Fruit fly (Drosophila melanogaster) whole organism, embryonic: ENCODE data around the gene Npc2a.

ENCODE experiments used
- CG10979 ChIP-seq: fragments of 200-800 bp; sonication (Bioruptor generic); optimal IDR thresholded peaks from 2 replicates; lab custom pipeline; 2018; ENCODE audit warnings: missing biosample characterization, mild to moderate bottlenecking, missing genetic modification characterization, moderate library complexity
- CG11723 ChIP-seq: fragments of 200-800 bp; sonication (Bioruptor generic); optimal IDR thresholded peaks from 2 replicates; lab custom pipeline; 2017; ENCODE audit warnings: missing biosample characterization, mild to moderate bottlenecking, missing genetic modification characterization
- CG12219 ChIP-seq: fragments of 200-800 bp; sonication (Bioruptor generic); optimal IDR thresholded peaks from 3 replicates; lab custom pipeline; 2018; ENCODE audit warnings: missing biosample characterization, mild to moderate bottlenecking, missing genetic modification characterization
- CG12659 ChIP-seq: fragments of 200-800 bp; sonication (Bioruptor generic); optimal IDR thresholded peaks from 3 replicates; lab custom pipeline; 2017; ENCODE audit warnings: mild to moderate bottlenecking, missing biosample characterization, missing genetic modification reagents, missing genetic modification characterization
- CG1529 ChIP-seq: fragments of 200-800 bp; sonication (Bioruptor generic); optimal IDR thresholded peaks from 3 replicates; lab custom pipeline; 2018; ENCODE audit warnings: missing biosample characterization, missing genetic modification characterization
- CG15696 ChIP-seq: fragments of 200-800 bp; sonication (Bioruptor generic); optimal IDR thresholded peaks from 2 replicates; lab custom pipeline; 2019; ENCODE audit warnings: missing biosample characterization, mild to moderate bottlenecking, missing genetic modification characterization, moderate library complexity
- CG16815 ChIP-seq: fragments of 200-800 bp; sonication (Bioruptor generic); optimal IDR thresholded peaks from 3 replicates; lab custom pipeline; 2017; ENCODE audit warnings: missing biosample characterization, mild to moderate bottlenecking, missing genetic modification characterization
- CG30431 ChIP-seq: fragments of 200-800 bp; sonication (Bioruptor generic); optimal IDR thresholded peaks from 2 replicates; lab custom pipeline; 2017; ENCODE audit warnings: missing biosample characterization, missing genetic modification characterization
- CG6175 ChIP-seq: fragments of 200-800 bp; sonication (Bioruptor generic); IDR thresholded peaks from 3 replicates; pipeline ENCODE4 v1.3.6; 2022; ENCODE audit warnings: missing biosample characterization, missing genetic modification characterization
- CG6272 ChIP-seq: fragments of 200-800 bp; sonication (Bioruptor generic); IDR thresholded peaks from 2 replicates; pipeline ENCODE4 v1.3.6; 2022; ENCODE audit warnings: missing biosample characterization, missing genetic modification characterization
- CG6654 ChIP-seq: fragments of 200-800 bp; sonication (Bioruptor generic); optimal IDR thresholded peaks from 2 replicates; lab custom pipeline; 2017; ENCODE audit warnings: missing biosample characterization, mild to moderate bottlenecking, missing genetic modification characterization
- CG7786 ChIP-seq: fragments of 200-800 bp; sonication (Bioruptor generic); optimal IDR thresholded peaks from 2 replicates; lab custom pipeline; 2016; ENCODE audit warnings: missing biosample characterization, missing genetic modification characterization
- CkIIα-i1 ChIP-seq: fragments of 200-800 bp; sonication (Bioruptor generic); IDR thresholded peaks from 2 replicates; pipeline ENCODE4 v1.3.6; 2022; ENCODE audit warnings: missing biosample characterization, missing genetic modification characterization
- HHEX ChIP-seq: fragments of 200-800 bp; sonication (Bioruptor generic); optimal IDR thresholded peaks from 3 replicates; lab custom pipeline; 2017; ENCODE audit warnings: missing biosample characterization, mild to moderate bottlenecking, missing genetic modification characterization, missing genetic modification reagents
- HLH4C ChIP-seq: fragments of 200-800 bp; sonication (Bioruptor generic); IDR thresholded peaks from 3 replicates; pipeline ENCODE4 v1.3.6; 2022; ENCODE audit warnings: missing biosample characterization, missing genetic modification characterization; ENCODE audit not compliant: partially characterized antibody
- Hmx ChIP-seq: fragments of 200-800 bp; sonication (Bioruptor generic); optimal IDR thresholded peaks from 2 replicates; lab custom pipeline; 2016; ENCODE audit warnings: missing biosample characterization, missing genetic modification characterization
- Kr ChIP-seq: fragments of 200-800 bp; sonication (Bioruptor generic); optimal IDR thresholded peaks from 2 replicates; lab custom pipeline; 2017; ENCODE audit warnings: missing biosample characterization, mild to moderate bottlenecking, missing genetic modification characterization
- NK7.1 ChIP-seq: fragments of 200-800 bp; sonication (Bioruptor generic); optimal IDR thresholded peaks from 3 replicates; lab custom pipeline; 2016; ENCODE audit warnings: missing biosample characterization, missing genetic modification characterization
- Ssrp ChIP-seq: fragments of 200-800 bp; sonication (Bioruptor generic); optimal IDR thresholded peaks from 2 replicates; lab custom pipeline; 2018; ENCODE audit warnings: missing biosample characterization, mild to moderate bottlenecking, missing genetic modification characterization, moderate library complexity
- btn ChIP-seq: fragments of 200-800 bp; sonication (Bioruptor generic); optimal IDR thresholded peaks from 2 replicates; lab custom pipeline; 2016; ENCODE audit warnings: missing biosample characterization, missing genetic modification characterization
- cad ChIP-seq: fragments of >200 bp; optimal IDR thresholded peaks from 2 replicates; lab custom pipeline; 2017; ENCODE audit warnings: missing biosample characterization, missing genetic modification characterization
- dati ChIP-seq: fragments of 200-800 bp; sonication (Bioruptor generic); IDR thresholded peaks from 2 replicates; pipeline ENCODE4 v1.3.6; 2022; ENCODE audit warnings: missing biosample characterization, missing genetic modification characterization
- grau ChIP-seq: fragments of 200-800 bp; optimal IDR thresholded peaks from 3 replicates; lab custom pipeline; 2019; ENCODE audit warnings: missing biosample characterization, mild to moderate bottlenecking, missing genetic modification characterization, moderate library complexity
- gro ChIP-seq: fragments of 200-800 bp; sonication (Bioruptor generic); optimal IDR thresholded peaks from 2 replicates; lab custom pipeline; 2016; ENCODE audit warnings: missing biosample characterization, missing genetic modification characterization
- lilli ChIP-seq: fragments of 200-800 bp; sonication (Bioruptor generic); optimal IDR thresholded peaks from 3 replicates; lab custom pipeline; 2016; ENCODE audit warnings: missing biosample characterization, missing genetic modification characterization
- lov ChIP-seq, 2 experiments: fragments of 200-800 bp in 1 of 2; fragments of >200 bp in 1 of 2; sonication (Bioruptor generic) in 1 of 2; IDR thresholded peaks in 1 of 2; optimal IDR thresholded peaks in 1 of 2; 2 replicates in 1 of 2; 3 replicates in 1 of 2; pipeline versions ENCODE4 v1.3.6 to Lab custom; 2017 to 2022; ENCODE audit warnings: missing biosample characterization in 1 of 2, missing genetic modification characterization in 1 of 2
- pita ChIP-seq: fragments of 200-800 bp; sonication (Bioruptor generic); optimal IDR thresholded peaks from 2 replicates; lab custom pipeline; 2017; ENCODE audit warnings: missing biosample characterization, mild to moderate bottlenecking, missing genetic modification characterization
- ro ChIP-seq: fragments of 200-800 bp; sonication (Bioruptor generic); IDR thresholded peaks from 2 replicates; pipeline ENCODE4 v1.3.6; 2022; ENCODE audit warnings: missing biosample characterization, missing genetic modification characterization
- salm ChIP-seq: fragments of 200-800 bp; sonication (Bioruptor generic); optimal IDR thresholded peaks from 2 replicates; lab custom pipeline; 2018; ENCODE audit warnings: missing biosample characterization, mild to moderate bottlenecking, missing genetic modification characterization
- slp2 ChIP-seq: fragments of 200-800 bp; sonication (Bioruptor generic); optimal IDR thresholded peaks from 2 replicates; lab custom pipeline; 2016; ENCODE audit warnings: missing biosample characterization, missing genetic modification characterization
- sob ChIP-seq: fragments of 200-800 bp; sonication (Bioruptor generic); IDR thresholded peaks from 2 replicates; pipeline ENCODE4 v1.3.6; 2022; ENCODE audit warnings: missing biosample characterization, missing genetic modification characterization
- tio ChIP-seq: fragments of 200-800 bp; sonication (Bioruptor generic); optimal IDR thresholded peaks from 2 replicates; lab custom pipeline; 2017; ENCODE audit warnings: missing biosample characterization, missing genetic modification characterization, inconsistent platforms
- z ChIP-seq: fragments of 200-800 bp; sonication (Bioruptor generic); IDR thresholded peaks from 3 replicates; pipeline ENCODE4 v1.3.6; 2022; ENCODE audit warnings: missing biosample characterization, missing genetic modification characterization
- zen2 ChIP-seq: fragments of 200-800 bp; sonication (Bioruptor generic); IDR thresholded peaks from 3 replicates; pipeline ENCODE4 v1.3.6; 2022; ENCODE audit warnings: missing biosample characterization, missing genetic modification characterization; ENCODE audit not compliant: partially characterized antibody
- zf30C ChIP-seq: fragments of 200-800 bp; sonication (Bioruptor generic); optimal IDR thresholded peaks from 3 replicates; lab custom pipeline; 2018; ENCODE audit warnings: missing biosample characterization, mild to moderate bottlenecking, missing genetic modification characterization

The Npc2a gene

DNA sequence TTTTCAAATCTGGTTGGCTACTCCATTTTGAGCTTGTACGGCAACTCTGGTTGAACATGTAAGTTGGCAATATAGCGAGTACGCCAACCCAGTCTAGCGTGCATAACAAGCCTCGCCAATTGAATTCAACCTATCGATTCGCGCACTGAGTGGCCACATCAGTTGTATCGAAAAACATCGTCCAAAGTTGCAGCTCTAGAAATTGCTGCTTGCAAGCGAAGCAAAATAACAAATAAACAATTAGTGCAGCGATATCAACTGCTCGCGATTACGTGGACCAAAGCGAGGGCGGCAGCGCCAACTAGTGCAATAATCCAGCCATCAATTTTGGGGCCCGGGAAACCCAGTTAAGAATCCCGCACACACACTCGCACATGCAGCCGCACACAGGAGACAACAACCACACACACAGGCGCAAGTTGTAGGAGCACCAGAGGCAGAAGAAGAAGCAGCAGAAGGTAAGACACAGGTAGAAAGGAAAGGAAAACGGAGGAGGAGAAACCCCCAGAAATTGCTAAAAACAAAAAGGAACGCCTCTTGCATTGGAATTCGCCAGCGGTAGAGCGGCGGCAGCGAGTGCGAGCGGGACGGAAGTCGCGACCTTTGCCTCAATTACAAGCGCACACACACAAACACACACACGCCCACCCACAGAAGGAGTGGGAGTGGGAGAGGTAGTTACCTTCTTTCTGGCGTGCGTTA is 49.6 kb downstream of the Npc2a start (continued):
- TF ChIP-seq CkIIα-i1 (GFP tag; lab: Robert Waterston, UW): no peak
- TF ChIP-seq grau (tag; lab: Kevin White, UChicago): peak; percentile 34
- no peak for TF ChIP-seq CG1529 (GFP tag; lab: Kevin White, UChicago)
- no peak for TF ChIP-seq CG16815 (GFP tag; lab: Kevin White, UChicago)
- TF ChIP-seq lov (optimal IDR thresholded peaks at IDR 0.05; lab: Kevin White, UChicago): no peak
- TF ChIP-seq lov (GFP tag; IDR thresholded peaks at IDR 0.05; lab: Robert Waterston, UW): no peak
- no peak for TF ChIP-seq btn (GFP tag; lab: Kevin White, UChicago)
- no peak for TF ChIP-seq CG12219
- TF ChIP-seq Hmx (GFP tag; lab: Kevin White, UChicago): no peak
- TF ChIP-seq zen2 (GFP tag; lab: Robert Waterston, UW): peak; percentile 85
- no peak for TF ChIP-seq CG15696 (tag; lab: Kevin White, UChicago)
- no peak for TF ChIP-seq CG10979
- no peak for TF ChIP-seq CG11723 (GFP tag; lab: Kevin White, UChicago)
- TF ChIP-seq z (GFP tag; lab: Robert Waterston, UW): no peak
- no peak for TF ChIP-seq slp2 (GFP tag; lab: Kevin White, UChicago)
- TF ChIP-seq HLH4C (GFP tag; lab: Robert Waterston, UW): peak; percentile 81
- 0 out of 2 replicates have a peak, but pooled peaks have one; percentile 27 for TF ChIP-seq sob (GFP tag; lab: Robert Waterston, UW)
- no peak for TF ChIP-seq CG6175 (GFP tag; lab: Robert Waterston, UW)
- no peak for TF ChIP-seq NK7.1
- no peak for TF ChIP-seq salm (tag; lab: Kevin White, UChicago)
- no peak for TF ChIP-seq CG7786
- TF ChIP-seq pita (GFP tag; lab: Kevin White, UChicago): peak; percentile 76
- TF ChIP-seq CG30431: no peak
- no peak for TF ChIP-seq gro (GFP tag; lab: Kevin White, UChicago)
- peak; percentile 76 for TF ChIP-seq CG12659 (GFP tag; lab: Kevin White, UChicago)
- TF ChIP-seq tio (GFP tag; lab: Kevin White, UChicago): no peak
- no peak for TF ChIP-seq Ssrp (tag; lab: Kevin White, UChicago)
- TF ChIP-seq cad (GFP tag; lab: Kevin White, UChicago): no peak
- TF ChIP-seq CG6654: no peak
- TF ChIP-seq HHEX: no peak
- no peak for TF ChIP-seq zf30C (GFP tag; lab: Kevin White, UChicago)
- no peak for TF ChIP-seq dati (GFP tag; lab: Robert Waterston, UW)
- TF ChIP-seq ro (GFP tag; lab: Robert Waterston, UW): no peak
- no peak for TF ChIP-seq Kr (GFP tag; lab: Kevin White, UChicago)
- TF ChIP-seq lilli (GFP tag; lab: Kevin White, UChicago): peak; percentile 14
- peak; percentile 36; the same call in 1 of the 2 replicates for TF ChIP-seq CG6272 (GFP tag; lab: Robert Waterston, UW)
